Fruit fly (Drosophila melanogaster) Kc167 (cell line): Measurements from ENCODE around the gene CG43800.

Experiments used
- Myc ChIP-seq: fragments of >200 bp; optimal IDR thresholded peaks from 2 replicates; lab custom pipeline; 2017; ENCODE audit warnings: missing external identifiers
- Sin3A ChIP-seq: fragments of >200 bp; optimal IDR thresholded peaks from 2 replicates; lab custom pipeline; 2018; ENCODE audit warnings: missing external identifiers
- h ChIP-seq: fragments of >200 bp; optimal IDR thresholded peaks from 3 replicates; lab custom pipeline; 2018; ENCODE audit warnings: missing external identifiers
- insv ChIP-seq: fragments of >200 bp; optimal IDR thresholded peaks from 3 replicates; lab custom pipeline; 2018; ENCODE audit warnings: missing external identifiers
- psq ChIP-seq: fragments of >200 bp; optimal IDR thresholded peaks from 2 replicates; lab custom pipeline; 2017; ENCODE audit warnings: missing external identifiers
- ttk ChIP-seq: sonication (Bioruptor generic); optimal IDR thresholded peaks from 2 replicates; lab custom pipeline; 2017; ENCODE audit warnings: missing external identifiers

- TF ChIP-seq h, result no peak
- no peak for TF ChIP-seq psq (lab: Kevin White, UChicago)
- no peak for TF ChIP-seq insv (lab: Kevin White, UChicago)
- no peak for TF ChIP-seq Sin3A (lab: Kevin White, UChicago)
- TF ChIP-seq ttk (lab: Kevin White, UChicago), result no peak
- TF ChIP-seq Myc (lab: Kevin White, UChicago), result no peak
These were observed 16.7 kb upstream of the CG43800 start, which contains the start of gene Ndae1 for dm6 chr2L:7249293-7249819.
